Fruit fly (Drosophila melanogaster) whole organism, embryonic: ENCODE results near the gene aop.

Experiments used
- Ada2b ChIP-seq: fragments of 200-800 bp; sonication (Bioruptor generic); IDR thresholded peaks from 2 replicates; pipeline ENCODE4 v1.3.6; 2022; ENCODE audit warnings: missing biosample characterization, missing genetic modification characterization
- Bgb ChIP-seq: fragments of 200-800 bp; sonication (Bioruptor generic); IDR thresholded peaks from 2 replicates; pipeline ENCODE4 v1.3.6; 2022; ENCODE audit warnings: missing biosample characterization, missing genetic modification characterization; ENCODE audit not compliant: partially characterized antibody
- CG10366 ChIP-seq: fragments of 200-800 bp; sonication (Bioruptor generic); IDR thresholded peaks from 2 replicates; pipeline ENCODE4 v1.3.6; 2022; ENCODE audit warnings: missing biosample characterization, missing genetic modification characterization
- CG10431 ChIP-seq: fragments of 200-800 bp; sonication (Bioruptor generic); optimal IDR thresholded peaks from 3 replicates; lab custom pipeline; 2018; ENCODE audit warnings: missing biosample characterization, mild to moderate bottlenecking, missing genetic modification characterization
- CG10654 ChIP-seq: fragments of 200-800 bp; sonication (Bioruptor generic); optimal IDR thresholded peaks from 2 replicates; lab custom pipeline; 2016; ENCODE audit warnings: missing biosample characterization, missing genetic modification characterization
- CG11247 ChIP-seq: fragments of 200-800 bp; sonication (Bioruptor generic); IDR thresholded peaks from 2 replicates; pipeline ENCODE4 v1.3.6; 2022; ENCODE audit warnings: missing biosample characterization, missing genetic modification characterization
- CG15073 ChIP-seq: fragments of 200-800 bp; sonication (Bioruptor generic); optimal IDR thresholded peaks from 2 replicates; lab custom pipeline; 2016; ENCODE audit warnings: missing biosample characterization, missing genetic modification characterization
- CG15269 ChIP-seq: fragments of 200-800 bp; sonication (Bioruptor generic); optimal IDR thresholded peaks from 2 replicates; lab custom pipeline; 2018; ENCODE audit warnings: missing biosample characterization, mild to moderate bottlenecking, missing genetic modification characterization, moderate library complexity
- CG18011 ChIP-seq: fragments of 200-800 bp; sonication (Bioruptor generic); optimal IDR thresholded peaks from 2 replicates; lab custom pipeline; 2017; ENCODE audit warnings: missing biosample characterization, missing genetic modification characterization, mild to moderate bottlenecking, moderate library complexity, missing genotype
- CG2116 ChIP-seq: fragments of 200-800 bp; sonication (Bioruptor generic); optimal IDR thresholded peaks from 3 replicates; lab custom pipeline; 2018; ENCODE audit warnings: missing biosample characterization, mild to moderate bottlenecking, missing genetic modification characterization
- CG2199 ChIP-seq: fragments of 200-800 bp; sonication (Bioruptor generic); IDR thresholded peaks from 3 replicates; pipeline ENCODE4 v1.3.6; 2022; ENCODE audit warnings: missing biosample characterization, missing genetic modification characterization
- CG32532 ChIP-seq: fragments of 200-800 bp; sonication (Bioruptor generic); IDR thresholded peaks from 2 replicates; pipeline ENCODE4 v1.3.6; 2022; ENCODE audit warnings: missing biosample characterization, missing genetic modification characterization
- CG34422 ChIP-seq: fragments of 200-800 bp; sonication (Bioruptor generic); IDR thresholded peaks from 3 replicates; pipeline ENCODE4 v1.3.6; 2022; ENCODE audit warnings: missing biosample characterization, missing genetic modification characterization
- CG3838 ChIP-seq: fragments of 200-800 bp; sonication (Bioruptor generic); optimal IDR thresholded peaks from 3 replicates; lab custom pipeline; 2016; ENCODE audit warnings: missing biosample characterization, missing genetic modification characterization
- CG6813 ChIP-seq: fragments of 200-800 bp; sonication (Bioruptor generic); optimal IDR thresholded peaks from 2 replicates; lab custom pipeline; 2017; ENCODE audit warnings: missing biosample characterization, missing genetic modification characterization, mild to moderate bottlenecking, moderate library complexity, missing genetic modification reagents
- CG7786 ChIP-seq: fragments of 200-800 bp; sonication (Bioruptor generic); optimal IDR thresholded peaks from 2 replicates; lab custom pipeline; 2016; ENCODE audit warnings: missing biosample characterization, missing genetic modification characterization
- D19B ChIP-seq: fragments of 200-800 bp; sonication (Bioruptor generic); optimal IDR thresholded peaks from 2 replicates; lab custom pipeline; 2017; ENCODE audit warnings: missing biosample characterization, mild to moderate bottlenecking, missing genetic modification characterization
- Dad ChIP-seq: fragments of 200-800 bp; sonication (Bioruptor generic); optimal IDR thresholded peaks from 3 replicates; lab custom pipeline; 2016; ENCODE audit warnings: missing biosample characterization, missing genetic modification characterization
- Dp ChIP-seq: fragments of 200-800 bp; sonication (Bioruptor generic); optimal IDR thresholded peaks from 2 replicates; lab custom pipeline; 2018; ENCODE audit warnings: missing biosample characterization, mild to moderate bottlenecking, missing genetic modification characterization, moderate library complexity
- Fer1 ChIP-seq: fragments of 200-800 bp; sonication (Bioruptor generic); optimal IDR thresholded peaks from 2 replicates; lab custom pipeline; 2017; ENCODE audit warnings: missing biosample characterization, mild to moderate bottlenecking, missing genetic modification characterization
- HHEX ChIP-seq: fragments of 200-800 bp; sonication (Bioruptor generic); optimal IDR thresholded peaks from 3 replicates; lab custom pipeline; 2017; ENCODE audit warnings: missing biosample characterization, mild to moderate bottlenecking, missing genetic modification characterization, missing genetic modification reagents
- Kr ChIP-seq: fragments of 200-800 bp; sonication (Bioruptor generic); optimal IDR thresholded peaks from 2 replicates; lab custom pipeline; 2017; ENCODE audit warnings: missing biosample characterization, mild to moderate bottlenecking, missing genetic modification characterization
- Meics ChIP-seq: fragments of 200-800 bp; sonication (Bioruptor generic); optimal IDR thresholded peaks from 2 replicates; lab custom pipeline; 2017; ENCODE audit warnings: missing biosample characterization, mild to moderate bottlenecking, missing genetic modification characterization
- NfI ChIP-seq: fragments of 200-800 bp; sonication (Bioruptor generic); optimal IDR thresholded peaks from 3 replicates; lab custom pipeline; 2018; ENCODE audit warnings: missing biosample characterization, mild to moderate bottlenecking, missing genetic modification characterization, moderate library complexity
- Oaz ChIP-seq: fragments of 200-800 bp; sonication (Bioruptor generic); IDR thresholded peaks from 2 replicates; pipeline ENCODE4 v1.3.6; 2022; ENCODE audit warnings: missing biosample characterization, missing genetic modification characterization
- Rx ChIP-seq: fragments of 200-800 bp; sonication (Bioruptor generic); IDR thresholded peaks from 2 replicates; pipeline ENCODE4 v1.3.6; 2022; ENCODE audit warnings: missing biosample characterization, missing genetic modification characterization
- Side ChIP-seq: fragments of 200-800 bp; sonication (Bioruptor generic); optimal IDR thresholded peaks from 2 replicates; lab custom pipeline; 2016; ENCODE audit warnings: missing biosample characterization, missing genetic modification characterization
- Six4 ChIP-seq: fragments of 200-800 bp; sonication (Bioruptor generic); optimal IDR thresholded peaks from 2 replicates; lab custom pipeline; 2016; ENCODE audit warnings: missing biosample characterization, missing genetic modification characterization
- TFAM ChIP-seq: fragments of 200-800 bp; sonication (Bioruptor generic); optimal IDR thresholded peaks from 2 replicates; lab custom pipeline; 2017; ENCODE audit warnings: missing biosample characterization, missing genetic modification characterization, inconsistent platforms
- bcd ChIP-seq: fragments of 200-800 bp; sonication (Bioruptor generic); optimal IDR thresholded peaks from 2 replicates; lab custom pipeline; 2017; ENCODE audit warnings: missing biosample characterization, mild to moderate bottlenecking, missing genetic modification characterization
- dimm ChIP-seq: fragments of 200-800 bp; sonication (Bioruptor generic); IDR thresholded peaks from 2 replicates; pipeline ENCODE4 v1.3.6; 2022; ENCODE audit warnings: missing biosample characterization, missing genetic modification characterization
- ewg ChIP-seq: fragments of 200-800 bp; sonication (Bioruptor generic); optimal IDR thresholded peaks from 3 replicates; lab custom pipeline; 2017; ENCODE audit warnings: mild to moderate bottlenecking, missing biosample characterization, missing genetic modification reagents, missing genetic modification characterization
- fd64A ChIP-seq: fragments of 200-800 bp; sonication (Bioruptor generic); optimal IDR thresholded peaks from 3 replicates; lab custom pipeline; 2018; ENCODE audit warnings: missing biosample characterization, mild to moderate bottlenecking, missing genetic modification characterization
- fu2 ChIP-seq: fragments of 200-800 bp; sonication (Bioruptor generic); optimal IDR thresholded peaks from 2 replicates; lab custom pipeline; 2016; ENCODE audit warnings: missing biosample characterization, missing genetic modification characterization
- inv ChIP-seq: fragments of 200-800 bp; sonication (Bioruptor generic); IDR thresholded peaks from 2 replicates; pipeline ENCODE4 v1.3.6; 2022; ENCODE audit warnings: missing biosample characterization, missing genetic modification characterization; ENCODE audit not compliant: partially characterized antibody
- nmo ChIP-seq: fragments of 200-800 bp; sonication (Bioruptor generic); optimal IDR thresholded peaks from 2 replicates; lab custom pipeline; 2018; ENCODE audit warnings: missing biosample characterization, mild to moderate bottlenecking, missing genetic modification characterization, moderate library complexity
- pan ChIP-seq, 4 experiments: fragments of >200 bp in 3 of 4; fragments of 200-800 bp in 1 of 4; sonication (Bioruptor generic) in 1 of 4; optimal IDR thresholded peaks in 3 of 4; IDR thresholded peaks in 1 of 4; 2 replicates each; pipeline versions ENCODE4 v1.3.6 to Lab custom; 2017 to 2022; ENCODE audit warnings: missing biosample characterization in 2 of 4, missing genetic modification characterization in 2 of 4, mixed read lengths in 1 of 4
- phol ChIP-seq: fragments of 200-800 bp; sonication (Bioruptor generic); optimal IDR thresholded peaks from 3 replicates; lab custom pipeline; 2018; ENCODE audit warnings: missing biosample characterization, mild to moderate bottlenecking, missing genetic modification characterization, moderate library complexity
- pum ChIP-seq: fragments of 200-800 bp; sonication (Bioruptor generic); optimal IDR thresholded peaks from 2 replicates; lab custom pipeline; 2016; ENCODE audit warnings: missing biosample characterization, missing genetic modification characterization
- scrt ChIP-seq: fragments of 200-800 bp; sonication (Bioruptor generic); optimal IDR thresholded peaks from 2 replicates; lab custom pipeline; 2018; ENCODE audit warnings: missing biosample characterization, mild to moderate bottlenecking, missing genetic modification characterization, moderate library complexity
- sens-2 ChIP-seq: fragments of 200-800 bp; sonication (Bioruptor generic); IDR thresholded peaks from 2 replicates; pipeline ENCODE4 v1.3.6; 2022; ENCODE audit warnings: missing biosample characterization, missing genetic modification characterization
- sob ChIP-seq: fragments of 200-800 bp; sonication (Bioruptor generic); IDR thresholded peaks from 2 replicates; pipeline ENCODE4 v1.3.6; 2022; ENCODE audit warnings: missing biosample characterization, missing genetic modification characterization
- stc ChIP-seq: fragments of 200-800 bp; sonication (Bioruptor generic); IDR thresholded peaks from 2 replicates; pipeline ENCODE4 v1.3.6; 2022; ENCODE audit warnings: missing biosample characterization, missing genetic modification characterization
- tap ChIP-seq: fragments of 200-800 bp; optimal IDR thresholded peaks from 3 replicates; lab custom pipeline; 2019; ENCODE audit warnings: missing biosample characterization, mild to moderate bottlenecking, missing genetic modification characterization, moderate library complexity
- tin ChIP-seq: fragments of 200-800 bp; sonication (Bioruptor generic); optimal IDR thresholded peaks from 3 replicates; lab custom pipeline; 2016; ENCODE audit warnings: missing biosample characterization, missing genetic modification characterization
- usp ChIP-seq: fragments of >200 bp; optimal IDR thresholded peaks from 2 replicates; lab custom pipeline; 2017; ENCODE audit warnings: missing biosample characterization, missing genetic modification characterization
- vnd ChIP-seq: fragments of 200-800 bp; sonication (Bioruptor generic); IDR thresholded peaks from 3 replicates; pipeline ENCODE4 v1.3.6; 2022; ENCODE audit warnings: missing biosample characterization, missing genetic modification characterization; ENCODE audit not compliant: partially characterized antibody
- vvl ChIP-seq: fragments of 200-800 bp; sonication (Bioruptor generic); IDR thresholded peaks from 2 replicates; pipeline ENCODE4 v1.3.6; 2022; ENCODE audit warnings: missing biosample characterization, missing genetic modification characterization
- zf30C ChIP-seq: fragments of 200-800 bp; sonication (Bioruptor generic); optimal IDR thresholded peaks from 3 replicates; lab custom pipeline; 2018; ENCODE audit warnings: missing biosample characterization, mild to moderate bottlenecking, missing genetic modification characterization

The aop gene

dm6 chr2L:2164520-2165237 lies 13.9 kb downstream of the aop start (continued):
- TF ChIP-seq dimm (GFP tag; lab: Robert Waterston, UW): no peak
- TF ChIP-seq Meics (GFP tag; lab: Kevin White, UChicago): no peak
- TF ChIP-seq CG34422 (GFP tag; lab: Robert Waterston, UW): 0 out of 3 replicates have a peak, but pooled peaks have one; percentile 24
- peak; percentile 42 for TF ChIP-seq CG10366 (GFP tag; lab: Robert Waterston, UW)
- peak; percentile 66; the same call in 2 of the 3 replicates for TF ChIP-seq CG2199 (GFP tag; lab: Robert Waterston, UW)
- TF ChIP-seq NfI (GFP tag; lab: Kevin White, UChicago): no peak
- TF ChIP-seq fd64A (GFP tag; lab: Kevin White, UChicago): peak; percentile 20
- TF ChIP-seq scrt (GFP tag; lab: Kevin White, UChicago): no peak
- TF ChIP-seq Kr (GFP tag; lab: Kevin White, UChicago): peak; percentile 38
- TF ChIP-seq tin (GFP tag; lab: Kevin White, UChicago): peak; percentile 66
- no peak for TF ChIP-seq Bgb
- peak; percentile 76 for TF ChIP-seq Side (GFP tag; lab: Kevin White, UChicago)
- peak; percentile 29 for TF ChIP-seq CG2116 (GFP tag; lab: Kevin White, UChicago)
- TF ChIP-seq CG6813 (GFP tag; lab: Kevin White, UChicago): peak; percentile 69
- TF ChIP-seq sens-2 (GFP tag; lab: Robert Waterston, UW): peak; percentile 45; the same call in 1 of the 2 replicates
- TF ChIP-seq CG10431: no peak
- no peak for TF ChIP-seq CG15073
- peak; percentile 83 for TF ChIP-seq nmo
- TF ChIP-seq fu2 (GFP tag; lab: Kevin White, UChicago): no peak
- peak; percentile 18; the same call in 1 of the 2 replicates for TF ChIP-seq Rx (GFP tag; lab: Robert Waterston, UW)
- TF ChIP-seq Ada2b (GFP tag; lab: Robert Waterston, UW): peak; percentile 44; the same call in 1 of the 2 replicates
- no peak for TF ChIP-seq Dad (GFP tag; lab: Kevin White, UChicago)
- peak; percentile 44 for TF ChIP-seq bcd (GFP tag; lab: Kevin White, UChicago)
- TF ChIP-seq D19B (GFP tag; lab: Kevin White, UChicago): no peak
- no peak for TF ChIP-seq pan (optimal IDR thresholded peaks at IDR 0.05; lab: Kevin White, UChicago)
- TF ChIP-seq pan (GFP tag; optimal IDR thresholded peaks at IDR 0.05 in 1 of 2, IDR thresholded peaks at IDR 0.05 in 1 of 2): peak in 1 of 2 experiments; percentile 48
- peak; percentile 100 for TF ChIP-seq zf30C (GFP tag; lab: Kevin White, UChicago)
- TF ChIP-seq CG10654: peak; percentile 44
- TF ChIP-seq tap: peak; percentile 38
- TF ChIP-seq CG32532 (GFP tag; lab: Robert Waterston, UW): peak; percentile 31; the same call in 1 of the 2 replicates
- TF ChIP-seq CG3838 (GFP tag; lab: Kevin White, UChicago): no peak
- TF ChIP-seq inv (GFP tag; lab: Robert Waterston, UW): no peak
- peak; percentile 60 for TF ChIP-seq Six4 (GFP tag; lab: Kevin White, UChicago)
- TF ChIP-seq HHEX (GFP tag; lab: Kevin White, UChicago): peak; percentile 33
- peak; percentile 80 for TF ChIP-seq phol (tag; lab: Kevin White, UChicago)
- TF ChIP-seq TFAM (GFP tag; lab: Kevin White, UChicago): no peak
- no peak for TF ChIP-seq CG11247
- TF ChIP-seq CG18011 (GFP tag; lab: Kevin White, UChicago): no peak
- no peak for TF ChIP-seq Fer1 (GFP tag; lab: Kevin White, UChicago)
- TF ChIP-seq Dp (GFP tag; lab: Kevin White, UChicago): no peak
- peak; percentile 53 for TF ChIP-seq pum
- no peak for TF ChIP-seq usp (GFP tag; lab: Kevin White, UChicago)
- no peak for TF ChIP-seq vnd (GFP tag; lab: Robert Waterston, UW)
- no peak for TF ChIP-seq stc (GFP tag; lab: Robert Waterston, UW)
- TF ChIP-seq sob (GFP tag; lab: Robert Waterston, UW): 0 out of 2 replicates have a peak, but pooled peaks have one; percentile 13
- no peak for TF ChIP-seq CG15269 (tag; lab: Kevin White, UChicago)
- peak; percentile 65; the same call in 1 of the 2 replicates for TF ChIP-seq vvl (GFP tag; lab: Robert Waterston, UW)
- no peak for TF ChIP-seq Oaz (GFP tag; lab: Robert Waterston, UW)
- no peak for TF ChIP-seq ewg (GFP tag; lab: Kevin White, UChicago)
- peak; percentile 63 for TF ChIP-seq CG7786 (GFP tag; lab: Kevin White, UChicago)
